Fruit fly (Drosophila melanogaster): ENCODE measurements around the gene RhoL.

DNA sequence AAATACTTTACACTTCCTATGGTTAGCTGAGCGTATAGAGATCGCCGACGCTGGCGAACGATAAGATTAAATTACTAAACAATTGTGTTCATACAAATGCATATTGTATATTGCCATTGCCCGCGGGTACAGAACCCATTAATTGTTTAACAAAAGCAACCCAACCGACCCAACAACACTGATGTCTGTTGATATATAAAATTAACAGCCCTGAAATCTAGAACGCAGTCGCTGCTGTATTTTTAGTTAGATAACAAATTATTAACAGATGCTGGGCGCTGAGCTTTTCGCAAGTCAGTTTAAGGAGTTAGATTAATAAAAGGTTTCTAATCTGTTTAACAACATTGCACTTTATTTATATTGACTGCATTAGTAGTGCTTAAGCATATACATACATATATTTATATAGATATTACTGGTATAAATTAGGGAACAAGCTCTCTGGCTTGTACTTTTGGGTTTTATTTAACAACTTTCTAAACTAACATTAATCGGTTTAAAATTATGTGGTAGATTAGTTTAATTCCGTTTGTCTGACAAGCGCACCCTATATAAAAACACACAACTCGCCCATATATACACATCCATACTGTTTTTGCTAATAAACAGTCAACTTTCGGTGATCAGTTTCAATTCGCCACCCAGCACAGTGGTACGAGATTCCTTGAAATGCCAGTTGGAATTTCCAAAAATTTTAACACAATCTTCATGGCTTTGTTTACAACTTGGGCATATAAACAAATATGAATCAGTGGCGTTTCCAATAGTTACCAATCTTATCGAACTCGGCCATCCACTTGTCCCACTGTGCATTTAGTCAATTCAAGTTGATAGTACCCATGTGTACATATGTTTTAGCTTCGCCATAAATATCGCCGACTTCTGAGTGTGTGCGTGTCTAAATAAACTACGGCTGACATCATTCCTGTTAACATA lies 25.8 kb upstream of the RhoL start:
- peak; percentile 40 for TF ChIP-seq bab1 (GFP tag; optimal IDR thresholded peaks at IDR 0.05)
- peak; percentile 91 for TF ChIP-seq kay (GFP tag; ENCODE audit: borderline replicate concordance)
- no peak for TF ChIP-seq ovo (GFP tag; optimal IDR thresholded peaks at IDR 0.05)
- TF ChIP-seq CG7045 (GFP tag; optimal IDR thresholded peaks at IDR 0.05) = peak; percentile 96
- TF ChIP-seq cic (GFP tag; optimal IDR thresholded peaks at IDR 0.05) = peak; percentile 83
- peak; percentile 14 for TF ChIP-seq CG1620 (GFP tag; optimal IDR thresholded peaks at IDR 0.05)
- peak; percentile 60 for TF ChIP-seq CG11617 (GFP tag; optimal IDR thresholded peaks at IDR 0.05)
